2 fruit fly cellular contexts compared by ENCODE assay signal in genomic region chrX:18942648-18943047, dm6.
TF ChIP-seq lines count a peak whose summit lies in the region.

No protein-coding gene starts in this region.

- TF ChIP-seq CTCF in whole organism, embryonic (GFP tag; optimal IDR thresholded peaks at IDR 0.05; lab: Kevin White, UChicago) = no peak

TF ChIP-seq in whole organism, embryonic, 481 proteins besides CTCF, POLR2A, EP300 and RAD21:
- TF ChIP-seq CG11456 (GFP tag; IDR thresholded peaks at IDR 0.05; lab: Robert Waterston, UW) = no peak
- TF ChIP-seq ewg (GFP tag; optimal IDR thresholded peaks at IDR 0.05; lab: Kevin White, UChicago) = peak; percentile 28
- peak; percentile 72 for TF ChIP-seq crol (GFP tag; IDR thresholded peaks at IDR 0.05; lab: Robert Waterston, UW)
- TF ChIP-seq ab (GFP tag; optimal IDR thresholded peaks at IDR 0.05; lab: Kevin White, UChicago) = no peak

TF ChIP-seq in whole organism, wandering third instar larva, 38 proteins besides CTCF, POLR2A, EP300 and RAD21:
- TF ChIP-seq Dfd (GFP tag; optimal IDR thresholded peaks at IDR 0.05; lab: Kevin White, UChicago) (peak; percentile 68), foxo (GFP tag; optimal IDR thresholded peaks at IDR 0.05; lab: Kevin White, UChicago) (no peak)

Comparison
In these comparisons a context has a peak if more than half of its experiments do, and no peak if none do; other contexts are left out.
1. Of the 10 proteins assayed by ChIP-seq in both whole organism, embryonic and whole organism, wandering third instar larva: peak only in whole organism, embryonic: none; only in whole organism, wandering third instar larva: Dfd; in both: none; in neither: 9.